Worm (Caenorhabditis elegans) whole organism, L4 larva: ENCODE results near the gene F13E6.1.

Experiments used
- F26F4.8 ChIP-seq: fragments of 200-800 bp; sonication (Bioruptor generic); conservative IDR thresholded peaks from 2 replicates; pipeline ENCODE4 v1.3.6; 2022; ENCODE audit warnings: missing genetic modification characterization, missing compliant biosample characterization
- F44E2.7 ChIP-seq: fragments of 200-800 bp; sonication (Bioruptor generic); IDR thresholded peaks from 2 replicates; pipeline ENCODE4 v2.1.2; 2022; ENCODE audit warnings: missing genetic modification characterization, missing compliant biosample characterization
- Y5F2A.4 ChIP-seq: fragments of 200-800 bp; sonication (Bioruptor generic); optimal IDR thresholded peaks from 2 replicates; lab custom pipeline; 2018; ENCODE audit warnings: mild to moderate bottlenecking, missing genetic modification characterization, missing compliant biosample characterization
- aha-1 ChIP-seq: fragments of 150-350 bp; peaks from one replicate; lab custom pipeline; 2014; ENCODE audit warnings: missing biosample characterization, missing genetic modification characterization
- aly-2 ChIP-seq: sonication (generic microtip); optimal IDR thresholded peaks from 2 replicates; lab custom pipeline; 2018; ENCODE audit warnings: missing biosample characterization, missing genetic modification characterization
- ceh-20 ChIP-seq: fragments of 200-800 bp; sonication (Bioruptor generic); IDR thresholded peaks from 2 replicates; pipeline ENCODE4 v1.3.6; 2022; ENCODE audit warnings: missing genetic modification reagents, missing genetic modification characterization, missing compliant biosample characterization
- ceh-28 ChIP-seq: fragments of 150-350 bp; optimal IDR thresholded peaks from 2 replicates; lab custom pipeline; 2014; ENCODE audit warnings: missing biosample characterization, missing genetic modification reagents, missing genetic modification characterization
- daf-19 ChIP-seq: fragments of 200-800 bp; sonication (Bioruptor generic); conservative IDR thresholded peaks from 2 replicates; pipeline ENCODE4 v1.3.6; 2022; ENCODE audit warnings: missing genetic modification characterization, missing compliant biosample characterization
- dmd-8 ChIP-seq: fragments of 200-800 bp; sonication (Bioruptor generic); IDR thresholded peaks from 2 replicates; pipeline ENCODE4 v1.3.6; 2022; ENCODE audit warnings: missing genetic modification characterization, missing compliant biosample characterization
- dpl-1 ChIP-seq: fragments of 150-350 bp; optimal IDR thresholded peaks from 2 replicates; lab custom pipeline; 2014; ENCODE audit warnings: missing biosample characterization, missing genetic modification reagents, missing genetic modification characterization
- hlh-11 ChIP-seq: fragments of 200-800 bp; sonication (Bioruptor generic); optimal IDR thresholded peaks from 2 replicates; lab custom pipeline; 2018; ENCODE audit warnings: mild to moderate bottlenecking, missing genetic modification characterization, missing compliant biosample characterization
- hmg-1.1 ChIP-seq: fragments of 200-800 bp; sonication (Bioruptor generic); IDR thresholded peaks from 2 replicates; pipeline ENCODE4 v1.3.6; 2022; ENCODE audit warnings: missing genetic modification reagents, missing genetic modification characterization, missing compliant biosample characterization
- lim-7 ChIP-seq: fragments of 200-800 bp; sonication (Bioruptor generic); IDR thresholded peaks from 2 replicates; pipeline ENCODE4 v1.3.6; 2022; ENCODE audit warnings: missing genetic modification characterization, missing compliant biosample characterization
- lin-1 ChIP-seq: fragments of 200-800 bp; sonication (Bioruptor generic); IDR thresholded peaks from 2 replicates; pipeline ENCODE4 v1.3.6; 2022; ENCODE audit warnings: missing genetic modification reagents, missing genetic modification characterization, missing compliant biosample characterization
- lin-13 ChIP-seq: fragments of 150-350 bp; optimal IDR thresholded peaks from 2 replicates; lab custom pipeline; 2014; ENCODE audit warnings: missing biosample characterization, missing genetic modification reagents, missing genetic modification characterization
- lin-38 ChIP-seq: fragments of 200-800 bp; sonication (Bioruptor generic); IDR thresholded peaks from 2 replicates; pipeline ENCODE4 v1.3.6; 2022; ENCODE audit warnings: missing genetic modification reagents, missing genetic modification characterization, missing compliant biosample characterization
- lsy-2 ChIP-seq, 2 experiments: fragments of 150-350 bp in 1 of 2; sonication (generic microtip) in 1 of 2; optimal IDR thresholded peaks; 2 replicates each; lab custom pipeline; 2014 to 2017; ENCODE audit warnings: missing biosample characterization in 2 of 2, missing genetic modification characterization in 2 of 2
- madf-5 ChIP-seq, 2 experiments: fragments of 200-800 bp; sonication (Bioruptor generic); IDR thresholded peaks; 2 replicates each; pipeline ENCODE4 v1.3.6; 2022; ENCODE audit warnings: missing compliant biosample characterization in 2 of 2, missing genetic modification characterization in 2 of 2
- mdt-29 ChIP-seq: fragments of 200-800 bp; sonication (Bioruptor generic); IDR thresholded peaks from 2 replicates; pipeline ENCODE4 v1.3.6; 2022; ENCODE audit warnings: missing genetic modification reagents, missing genetic modification characterization, missing compliant biosample characterization
- mep-1 ChIP-seq: fragments of 150-350 bp; sonication (generic microtip); optimal IDR thresholded peaks from 3 replicates; lab custom pipeline; 2014; ENCODE audit warnings: missing biosample characterization, missing genetic modification characterization
- mes-2 ChIP-seq: sonication (generic microtip); optimal IDR thresholded peaks from 2 replicates; lab custom pipeline; 2016; ENCODE audit warnings: missing genotype, mild to moderate bottlenecking, missing genetic modification characterization, missing compliant biosample characterization; ENCODE audit not compliant: poor library complexity, severe bottlenecking
- mxl-2 ChIP-seq: fragments of 200-800 bp; sonication (Bioruptor generic); conservative IDR thresholded peaks from 2 replicates; pipeline ENCODE4 v1.3.6; 2022; ENCODE audit warnings: missing genetic modification reagents, missing genetic modification characterization, missing compliant biosample characterization
- mxl-3 ChIP-seq: fragments of 200-800 bp; sonication (Bioruptor generic); optimal IDR thresholded peaks from 2 replicates; lab custom pipeline; 2018; ENCODE audit warnings: mild to moderate bottlenecking, missing genetic modification characterization, missing compliant biosample characterization
- nhr-41 ChIP-seq: fragments of 200-800 bp; sonication (Bioruptor generic); IDR thresholded peaks from 2 replicates; pipeline ENCODE4 v1.3.6; 2022; ENCODE audit warnings: missing genetic modification reagents, missing genetic modification characterization, missing compliant biosample characterization
- nhr-6 ChIP-seq: fragments of 150-350 bp; optimal IDR thresholded peaks from 2 replicates; lab custom pipeline; 2014; ENCODE audit warnings: missing biosample characterization, missing genetic modification characterization
- pha-4 ChIP-seq, 2 experiments: fragments of 150-350 bp in 1 of 2; fragments of 200-800 bp in 1 of 2; sonication (Bioruptor generic) in 1 of 2; IDR thresholded peaks in 1 of 2; optimal IDR thresholded peaks in 1 of 2; 2 replicates each; pipeline versions ENCODE4 v1.3.6 to Lab custom; 2014 to 2022; ENCODE audit warnings: missing genetic modification characterization in 2 of 2, missing genetic modification reagents in 2 of 2, missing biosample characterization in 1 of 2, missing compliant biosample characterization in 1 of 2
- php-3 ChIP-seq: fragments of 200-800 bp; sonication (Bioruptor generic); IDR thresholded peaks from 2 replicates; pipeline ENCODE4 v1.3.6; 2022; ENCODE audit warnings: missing genetic modification reagents, missing genetic modification characterization, missing compliant biosample characterization
- pqm-1 ChIP-seq: sonication (generic microtip); optimal IDR thresholded peaks from 2 replicates; lab custom pipeline; 2017; ENCODE audit warnings: missing biosample characterization, missing genetic modification characterization
- rbr-2 ChIP-seq: sonication (generic microtip); optimal IDR thresholded peaks from 2 replicates; lab custom pipeline; 2016; ENCODE audit warnings: missing genotype, missing genetic modification characterization, missing compliant biosample characterization
- saeg-2 ChIP-seq: fragments of 200-800 bp; sonication (Bioruptor generic); IDR thresholded peaks from 2 replicates; pipeline ENCODE4 v1.3.6; 2022; ENCODE audit warnings: missing genetic modification reagents, missing genetic modification characterization, missing compliant biosample characterization
- spr-1 ChIP-seq: sonication (generic microtip); optimal IDR thresholded peaks from 2 replicates; lab custom pipeline; 2016; ENCODE audit warnings: mild to moderate bottlenecking, missing genetic modification characterization, missing compliant biosample characterization
- unc-39 ChIP-seq: sonication (generic microtip); optimal IDR thresholded peaks from 2 replicates; lab custom pipeline; 2017; ENCODE audit warnings: missing biosample characterization, missing genetic modification characterization
- vab-7 ChIP-seq: fragments of 200-800 bp; sonication (Bioruptor generic); IDR thresholded peaks from 2 replicates; pipeline ENCODE4 v1.3.6; 2022; ENCODE audit warnings: missing genetic modification reagents, missing genetic modification characterization, missing compliant biosample characterization
- zag-1 ChIP-seq: fragments of 150-350 bp; optimal IDR thresholded peaks from 2 replicates; lab custom pipeline; 2014; ENCODE audit warnings: missing biosample characterization, missing genetic modification characterization
- zfp-3 ChIP-seq: fragments of 200-800 bp; sonication (Bioruptor generic); conservative IDR thresholded peaks from 2 replicates; pipeline ENCODE4 v1.3.6; 2022; ENCODE audit warnings: missing genetic modification reagents, missing genetic modification characterization, missing compliant biosample characterization
- zip-2 ChIP-seq: fragments of 150-350 bp; optimal IDR thresholded peaks from 2 replicates; lab custom pipeline; 2014; ENCODE audit warnings: missing biosample characterization, missing genetic modification characterization

F13E6.1 gene

ce11 chrX:10666871-10667270, 10.0 kb downstream of the F13E6.1 start (continued):
- TF ChIP-seq lin-13 (GFP tag; lab: Kevin White, UChicago) (no peak), dmd-8 (GFP tag; lab: Robert Waterston, UW) (no peak), ceh-28 (no peak), lim-7 (GFP tag; lab: Robert Waterston, UW) (peak; percentile 87), mxl-3 (GFP tag; lab: Kevin White, UChicago) (peak; percentile 66), madf-5 (GFP tag; IDR thresholded peaks at IDR 0.05; lab: Robert Waterston, UW) (peak in 1 of 2 experiments; percentile 67; a peak in 2 of 4 replicates), F26F4.8 (GFP tag; lab: Robert Waterston, UW) (no peak), lin-38 (GFP tag; lab: Robert Waterston, UW) (no peak; the same call in 1 of the 2 replicates), daf-19 (GFP tag; lab: Robert Waterston, UW) (0 out of 2 replicates have a peak, but pooled peaks have one; percentile 21), nhr-6 (tag; lab: Kevin White, UChicago) (no peak), saeg-2 (GFP tag; lab: Robert Waterston, UW) (0 out of 2 replicates have a peak, but pooled peaks have one; percentile 37), spr-1 (tag; lab: Kevin White, UChicago) (no peak)

DNA sequence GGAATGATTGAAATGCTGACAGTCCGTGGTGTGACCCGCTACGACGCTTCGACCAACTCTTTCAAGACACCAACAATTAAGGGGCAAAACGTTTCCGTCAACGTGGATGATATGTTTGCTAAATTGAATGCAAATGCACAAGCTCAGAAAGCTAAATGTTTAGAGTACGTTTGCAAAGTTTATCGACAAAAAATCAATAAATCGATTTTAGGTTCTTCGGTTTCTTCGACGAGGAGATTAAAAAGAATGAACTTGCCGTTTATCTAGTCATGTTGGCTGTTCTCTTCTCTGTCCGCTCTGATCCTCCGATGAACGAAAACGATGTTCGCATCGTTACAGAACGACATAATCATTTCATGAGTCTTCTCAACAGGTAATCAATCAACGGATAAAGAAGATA, 12.2 kb downstream of the F13E6.1 start:
- no peak for TF ChIP-seq ceh-20 (GFP tag; lab: Robert Waterston, UW)
- TF ChIP-seq ceh-28 = peak; percentile 83
- TF ChIP-seq zip-2 = no peak
- no peak for TF ChIP-seq Y5F2A.4 (GFP tag; lab: Kevin White, UChicago)
- TF ChIP-seq zfp-3 (GFP tag; lab: Robert Waterston, UW) = no peak

- TF ChIP-seq aha-1 (peak; percentile 90), nhr-6 (tag; lab: Kevin White, UChicago) (no peak), vab-7 (no peak), zag-1 (tag; lab: Kevin White, UChicago) (no peak), unc-39 (no peak), aly-2 (no peak)
Measured at ce11 chrX:10659508-10659907, 17.4 kb downstream of the F13E6.1 start.

ce11 chrX:10656604-10657003, 20.3 kb downstream of the F13E6.1 start:
- no peak for TF ChIP-seq nhr-6 (tag; lab: Kevin White, UChicago)
- TF ChIP-seq zip-2 = no peak
- TF ChIP-seq lin-1 (GFP tag; lab: Robert Waterston, UW) = no peak
- peak; percentile 39; the same call in 1 of the 2 replicates for TF ChIP-seq php-3 (GFP tag; lab: Robert Waterston, UW)
- TF ChIP-seq mep-1 (tag; lab: Kevin White, UChicago) = peak; percentile 5
- peak in 1 of 2 experiments; percentile 41 for TF ChIP-seq lsy-2 (tag; optimal IDR thresholded peaks at IDR 0.05; lab: Kevin White, UChicago)
- no peak for TF ChIP-seq F44E2.7 (GFP tag; lab: Robert Waterston, UW)
- peak; percentile 24 for TF ChIP-seq hlh-11 (tag; lab: Kevin White, UChicago)
- 0 out of 2 replicates have a peak, but pooled peaks have one; percentile 32 for TF ChIP-seq hmg-1.1 (GFP tag; lab: Robert Waterston, UW)
- TF ChIP-seq mes-2 (tag; lab: Kevin White, UChicago) = peak; percentile 6
- no peak for TF ChIP-seq mdt-29 (GFP tag; lab: Robert Waterston, UW)
- TF ChIP-seq rbr-2 (tag; lab: Kevin White, UChicago) = peak; percentile 61
- TF ChIP-seq mxl-2 (GFP tag; lab: Robert Waterston, UW) = no peak
- peak; percentile 91 for TF ChIP-seq aha-1

DNA sequence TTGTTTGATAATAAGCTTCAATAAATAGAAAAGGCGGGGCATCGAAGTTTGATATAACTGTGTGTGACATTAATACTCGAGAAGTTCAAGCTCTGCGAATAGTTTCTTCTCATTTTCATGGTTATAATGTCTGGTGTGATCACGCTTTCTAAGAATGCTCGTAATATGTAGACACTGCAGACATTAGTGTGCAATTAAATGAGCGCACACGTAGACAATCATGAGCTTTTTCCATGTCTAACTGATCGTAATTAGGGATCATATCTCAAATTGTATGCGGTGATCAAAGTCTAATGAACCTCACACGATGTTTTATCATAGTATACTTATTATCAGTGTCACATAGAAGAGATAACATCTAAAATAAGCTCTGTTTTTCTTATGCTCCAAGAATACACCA, 26.8 kb downstream of the F13E6.1 start:
- no peak for TF ChIP-seq nhr-41 (GFP tag; lab: Robert Waterston, UW)
- TF ChIP-seq pqm-1 (tag; lab: Kevin White, UChicago) = peak; percentile 24
- TF ChIP-seq pha-4 (GFP tag; IDR thresholded peaks at IDR 0.05; lab: Robert Waterston, UW) = no peak
- TF ChIP-seq pha-4 (tag; optimal IDR thresholded peaks at IDR 0.05; lab: Kevin White, UChicago) = no peak
- no peak for TF ChIP-seq dmd-8 (GFP tag; lab: Robert Waterston, UW)
- TF ChIP-seq F26F4.8 (GFP tag; lab: Robert Waterston, UW) = no peak
- no peak for TF ChIP-seq dpl-1 (GFP tag; lab: Kevin White, UChicago)
- no peak for TF ChIP-seq hlh-11 (tag; lab: Kevin White, UChicago)
